Fruit fly (Drosophila melanogaster) whole organism, prepupa: ENCODE measurements around the gene Polr3D.

Experiments used
- CG11294 ChIP-seq: fragments of 200-800 bp; sonication (Bioruptor generic); IDR thresholded peaks from 2 replicates; pipeline ENCODE4 v1.3.6; 2022; ENCODE audit warnings: missing biosample characterization, missing genetic modification characterization
- CG16779 ChIP-seq: fragments of 200-800 bp; sonication (Bioruptor generic); optimal IDR thresholded peaks from 3 replicates; lab custom pipeline; 2017; ENCODE audit warnings: missing biosample characterization, mild to moderate bottlenecking, missing genetic modification characterization
- CG8119 ChIP-seq: fragments of 200-800 bp; sonication (Bioruptor generic); IDR thresholded peaks from 3 replicates; pipeline ENCODE4 v1.3.6; 2022; ENCODE audit warnings: missing biosample characterization, missing genetic modification characterization
- CG8632 ChIP-seq: fragments of 200-800 bp; sonication (Bioruptor generic); optimal IDR thresholded peaks from 3 replicates; lab custom pipeline; 2016; ENCODE audit warnings: missing biosample characterization, missing genetic modification characterization
- Eip78C ChIP-seq: fragments of 200-800 bp; sonication (Bioruptor generic); peaks from one replicate; lab custom pipeline; 2016; ENCODE audit warnings: missing biosample characterization, missing genetic modification characterization
- Ets21C ChIP-seq: fragments of 200-800 bp; sonication (Bioruptor generic); optimal IDR thresholded peaks from 3 replicates; lab custom pipeline; 2016; ENCODE audit warnings: missing biosample characterization, missing genetic modification characterization
- OdsH ChIP-seq: fragments of 200-800 bp; sonication (Bioruptor generic); optimal IDR thresholded peaks from 3 replicates; lab custom pipeline; 2016; ENCODE audit warnings: missing biosample characterization, missing genetic modification characterization
- dsx ChIP-seq: fragments of 200-800 bp; optimal IDR thresholded peaks from 3 replicates; lab custom pipeline; 2019; ENCODE audit warnings: missing biosample characterization, mild to moderate bottlenecking, missing genetic modification characterization, moderate library complexity; ENCODE audit not compliant: poor library complexity, severe bottlenecking
- eg ChIP-seq: fragments of 200-800 bp; sonication (Bioruptor generic); IDR thresholded peaks from 3 replicates; pipeline ENCODE4 v1.3.6; 2022; ENCODE audit warnings: missing biosample characterization, missing genetic modification characterization
- fd85E ChIP-seq: fragments of 200-800 bp; sonication (Bioruptor generic); optimal IDR thresholded peaks from 3 replicates; lab custom pipeline; 2016; ENCODE audit warnings: missing biosample characterization, missing genetic modification characterization
- net ChIP-seq: fragments of 200-800 bp; sonication (Bioruptor generic); optimal IDR thresholded peaks from 3 replicates; lab custom pipeline; 2016; ENCODE audit warnings: missing biosample characterization, missing genetic modification characterization
- svp ChIP-seq: fragments of 200-800 bp; sonication (Bioruptor generic); peaks from one replicate; lab custom pipeline; 2016; ENCODE audit warnings: missing biosample characterization, missing genetic modification characterization
- vri ChIP-seq: fragments of 200-800 bp; sonication (Bioruptor generic); optimal IDR thresholded peaks from 3 replicates; lab custom pipeline; 2016; ENCODE audit warnings: missing biosample characterization, mild to moderate bottlenecking, missing genetic modification characterization

Polr3D gene

dm6 chr3L:18061713-18062365 is 47.5 kb downstream of the Polr3D start (continued):
- TF ChIP-seq eg (GFP tag; lab: Robert Waterston, UW), result no peak; the same call in 2 of the 3 replicates
- peak; percentile 28 for TF ChIP-seq Eip78C (GFP tag; lab: Kevin White, UChicago)
- 0 out of 3 replicates have a peak, but pooled peaks have one; percentile 33 for TF ChIP-seq CG8119 (GFP tag; lab: Robert Waterston, UW)

dm6 chr3L:18061240-18061639 is 48.1 kb downstream of the Polr3D start:
- TF ChIP-seq CG16779 (tag; lab: Kevin White, UChicago) (no peak), net (no peak), CG11294 (no peak), eg (GFP tag; lab: Robert Waterston, UW) (no peak), vri (GFP tag; lab: Kevin White, UChicago) (no peak), fd85E (no peak), Ets21C (GFP tag; lab: Kevin White, UChicago) (no peak), CG8632 (GFP tag; lab: Kevin White, UChicago) (no peak), dsx (GFP tag; lab: Kevin White, UChicago) (no peak), svp (GFP tag; lab: Kevin White, UChicago) (no peak), OdsH (GFP tag; lab: Kevin White, UChicago) (no peak)
